Fruit fly (Drosophila melanogaster) whole organism, wandering third instar larva: ENCODE measurements around the gene CG43249.

Source experiments
- Abd-B ChIP-seq: fragments of >200 bp; optimal IDR thresholded peaks from 2 replicates; lab custom pipeline; 2017; ENCODE audit warnings: missing biosample characterization, missing genetic modification characterization
- CG32264 ChIP-seq: fragments of 200-800 bp; sonication (Bioruptor generic); optimal IDR thresholded peaks from 2 replicates; lab custom pipeline; 2016; ENCODE audit warnings: missing biosample characterization, missing genetic modification characterization
- Dif ChIP-seq: fragments of 200-275, 200-300 bp; sonication (Bioruptor generic); optimal IDR thresholded peaks from 2 replicates; lab custom pipeline; 2018; ENCODE audit warnings: missing biosample characterization, missing genetic modification characterization; ENCODE audit not compliant: partially characterized antibody
- GATAd ChIP-seq: sonication (Bioruptor generic); optimal IDR thresholded peaks from 2 replicates; lab custom pipeline; 2016; ENCODE audit warnings: missing biosample characterization, missing genetic modification characterization
- HLH106 ChIP-seq: fragments of 200-800 bp; optimal IDR thresholded peaks from 3 replicates; lab custom pipeline; 2019; ENCODE audit warnings: missing biosample characterization, mild to moderate bottlenecking, missing genetic modification characterization, moderate library complexity
- Hnf4 ChIP-seq: fragments of 200-800 bp; sonication (Bioruptor generic); optimal IDR thresholded peaks from 2 replicates; lab custom pipeline; 2016; ENCODE audit warnings: missing biosample characterization, mild to moderate bottlenecking, missing genetic modification characterization
- Hr78 ChIP-seq: fragments of >200 bp; optimal IDR thresholded peaks from 2 replicates; lab custom pipeline; 2017; ENCODE audit warnings: missing biosample characterization, missing genetic modification characterization
- Hr83 ChIP-seq: fragments of 200-300 bp; sonication (Bioruptor generic); optimal IDR thresholded peaks from 2 replicates; lab custom pipeline; 2016; ENCODE audit warnings: missing biosample characterization, mild to moderate bottlenecking, missing genetic modification characterization, moderate library complexity; ENCODE audit not compliant: poor library complexity, severe bottlenecking
- Jra ChIP-seq: sonication (Bioruptor generic); optimal IDR thresholded peaks from 2 replicates; lab custom pipeline; 2016; ENCODE audit warnings: missing biosample characterization, missing genetic modification characterization
- Mio ChIP-seq: sonication (Bioruptor generic); optimal IDR thresholded peaks from 2 replicates; lab custom pipeline; 2016; ENCODE audit warnings: missing biosample characterization, missing genetic modification characterization
- Myc ChIP-seq: fragments of >200 bp; optimal IDR thresholded peaks from 2 replicates; lab custom pipeline; 2017
- N ChIP-seq: fragments of >200 bp; optimal IDR thresholded peaks from 2 replicates; lab custom pipeline; 2018; ENCODE audit warnings: missing biosample characterization, missing external identifiers, missing genetic modification characterization
- OdsH ChIP-seq: fragments of 200-800 bp; sonication (Bioruptor generic); optimal IDR thresholded peaks from 2 replicates; lab custom pipeline; 2016; ENCODE audit warnings: missing biosample characterization, mild to moderate bottlenecking, missing genetic modification characterization
- Rel ChIP-seq, 2 experiments: fragments of 200-800 bp; sonication (Bioruptor generic) in 1 of 2; optimal IDR thresholded peaks; 2 replicates in 1 of 2; 3 replicates in 1 of 2; lab custom pipeline; 2016 to 2019; ENCODE audit warnings: mild to moderate bottlenecking in 2 of 2, missing biosample characterization in 2 of 2, missing genetic modification characterization in 2 of 2, moderate library complexity in 1 of 2
- Sp1 ChIP-seq: fragments of 200-800 bp; sonication (Bioruptor generic); optimal IDR thresholded peaks from 3 replicates; lab custom pipeline; 2019; ENCODE audit warnings: missing biosample characterization, mild to moderate bottlenecking, missing genetic modification characterization, moderate library complexity
- Vsx2 ChIP-seq: fragments of 200-300, 225-300 bp; sonication (Bioruptor generic); optimal IDR thresholded peaks from 2 replicates; lab custom pipeline; 2018; ENCODE audit warnings: missing biosample characterization, missing genetic modification characterization; ENCODE audit not compliant: partially characterized antibody
- brk ChIP-seq: fragments of 200-800 bp; sonication (Bioruptor generic); optimal IDR thresholded peaks from 2 replicates; lab custom pipeline; 2016; ENCODE audit warnings: missing biosample characterization, mild to moderate bottlenecking, missing genetic modification characterization
- dl ChIP-seq, 2 experiments: fragments of 175-275, 200-275 bp in 1 of 2; fragments of 200-275 bp in 1 of 2; sonication (Bioruptor generic); optimal IDR thresholded peaks; lab custom pipeline; 2018; ENCODE audit warnings: mild to moderate bottlenecking in 2 of 2, missing biosample characterization in 2 of 2, missing genetic modification characterization in 2 of 2, moderate library complexity in 2 of 2; ENCODE audit not compliant: partially characterized antibody in 2 of 2, insufficient read depth in 1 of 2
- dmrt93B ChIP-seq: fragments of 200-800 bp; sonication (Bioruptor generic); optimal IDR thresholded peaks from 2 replicates; lab custom pipeline; 2018; ENCODE audit warnings: missing biosample characterization, mild to moderate bottlenecking, missing genetic modification characterization
- ey ChIP-seq: fragments of 200-800 bp; sonication (Bioruptor generic); optimal IDR thresholded peaks from 2 replicates; lab custom pipeline; 2016; ENCODE audit warnings: missing biosample characterization, missing genetic modification characterization
- foxo ChIP-seq, 2 experiments: fragments of 200-800 bp; sonication (Bioruptor generic); optimal IDR thresholded peaks; 2 replicates in 1 of 2; 3 replicates in 1 of 2; lab custom pipeline; 2016 to 2017; ENCODE audit warnings: missing biosample characterization in 2 of 2, missing genetic modification characterization in 2 of 2
- fru ChIP-seq: fragments of 200-800 bp; sonication (Bioruptor generic); optimal IDR thresholded peaks from 3 replicates; lab custom pipeline; 2016; ENCODE audit warnings: missing biosample characterization, mild to moderate bottlenecking, missing genetic modification characterization
- h ChIP-seq: fragments of 200-800 bp; sonication (Bioruptor generic); optimal IDR thresholded peaks from 3 replicates; lab custom pipeline; 2016; ENCODE audit warnings: missing biosample characterization, mild to moderate bottlenecking, missing genetic modification characterization
- jim ChIP-seq: fragments of 175-275, 200-325 bp; sonication (Bioruptor generic); optimal IDR thresholded peaks from 2 replicates; lab custom pipeline; 2016; ENCODE audit warnings: missing biosample characterization, mild to moderate bottlenecking, missing genetic modification characterization
- lola ChIP-seq: fragments of >200 bp; optimal IDR thresholded peaks from 2 replicates; lab custom pipeline; 2017; ENCODE audit warnings: missing biosample characterization, missing genetic modification characterization
- pan ChIP-seq: fragments of >200 bp; optimal IDR thresholded peaks from 2 replicates; lab custom pipeline; 2017
- psq ChIP-seq: fragments of 200-800 bp; sonication (Bioruptor generic); optimal IDR thresholded peaks from 3 replicates; lab custom pipeline; 2017; ENCODE audit warnings: missing biosample characterization, mild to moderate bottlenecking, missing genetic modification characterization, moderate library complexity
- sage ChIP-seq: fragments of 200-800 bp; sonication (Bioruptor generic); optimal IDR thresholded peaks from 2 replicates; lab custom pipeline; 2016; ENCODE audit warnings: missing biosample characterization, mild to moderate bottlenecking, missing genetic modification characterization
- sv ChIP-seq: fragments of 200-800 bp; sonication (Bioruptor generic); optimal IDR thresholded peaks from 3 replicates; lab custom pipeline; 2016; ENCODE audit warnings: missing biosample characterization, missing genetic modification characterization
- tai ChIP-seq: sonication (Bioruptor generic); optimal IDR thresholded peaks from 2 replicates; lab custom pipeline; 2016; ENCODE audit warnings: missing biosample characterization, missing genetic modification characterization
- usp ChIP-seq: fragments of >200 bp; optimal IDR thresholded peaks from 2 replicates; lab custom pipeline; 2017; ENCODE audit warnings: missing biosample characterization, missing genetic modification characterization
- woc ChIP-seq: sonication (Bioruptor generic); optimal IDR thresholded peaks from 2 replicates; lab custom pipeline; 2016; ENCODE audit warnings: missing biosample characterization, mild to moderate bottlenecking, missing genetic modification characterization

The CG43249 gene

dm6 chr3L:16268106-16268733, 35.9 kb upstream of the CG43249 start, which contains the start of gene CG4950:
CG4950 (minus strand) TSS chr3L:16268156.
- TF ChIP-seq HLH106 (tag; lab: Kevin White, UChicago) (peak; percentile 40), usp (no peak)

- TF ChIP-seq Vsx2 (GFP tag; lab: Kevin White, UChicago) (no peak), Mio (GFP tag; lab: Kevin White, UChicago) (no peak), tai (no peak), GATAd (no peak), Sp1 (no peak), dl (GFP tag; optimal IDR thresholded peaks at IDR 0.05; lab: Kevin White, UChicago; ENCODE audit: insufficient read depth in 1 of 2, partially characterized antibody in 2 of 2) (no peak), ey (GFP tag; lab: Kevin White, UChicago) (no peak), OdsH (GFP tag; lab: Kevin White, UChicago) (no peak), sv (GFP tag; lab: Kevin White, UChicago) (no peak), Jra (GFP tag; lab: Kevin White, UChicago) (no peak), h (GFP tag; lab: Kevin White, UChicago) (no peak), Myc (lab: Kevin White, UChicago) (no peak), foxo (GFP tag; optimal IDR thresholded peaks at IDR 0.05; lab: Kevin White, UChicago) (no peak), sage (GFP tag; lab: Kevin White, UChicago) (no peak), jim (GFP tag; lab: Kevin White, UChicago) (no peak), CG32264 (GFP tag; lab: Kevin White, UChicago) (no peak), Dif (no peak)
Observed at dm6 chr3L:16269092-16269491, 35.0 kb upstream of the CG43249 start, which contains the start of gene CG13068. CG13068 (plus strand) TSS chr3L:16269392.

- no peak for TF ChIP-seq ey (GFP tag; lab: Kevin White, UChicago)
- TF ChIP-seq N (GFP tag; lab: Kevin White, UChicago) = no peak
- no peak for TF ChIP-seq Sp1
- no peak for TF ChIP-seq pan
- no peak for TF ChIP-seq Vsx2 (GFP tag; lab: Kevin White, UChicago)
- no peak for TF ChIP-seq Hr83
- TF ChIP-seq lola = no peak
- no peak for TF ChIP-seq psq (GFP tag; lab: Kevin White, UChicago)
- TF ChIP-seq Rel (GFP tag; optimal IDR thresholded peaks at IDR 0.05; lab: Kevin White, UChicago) = no peak
- no peak for TF ChIP-seq Rel (tag; optimal IDR thresholded peaks at IDR 0.05; lab: Kevin White, UChicago)
- TF ChIP-seq usp = no peak
- no peak for TF ChIP-seq Hr78 (GFP tag; lab: Kevin White, UChicago)
- no peak for TF ChIP-seq fru (GFP tag; lab: Kevin White, UChicago)
- TF ChIP-seq, all 38 proteins: peak for 0
Observed at dm6 chr3L:16270802-16271332, 33.2 kb upstream of the CG43249 start, which contains the start of the genes CG34248 and CG13067. CG34248 (minus strand) TSS chr3L:16270902. CG13067 (plus strand) TSS chr3L:16271282.

- TF ChIP-seq woc (GFP tag; lab: Kevin White, UChicago) (no peak), OdsH (GFP tag; lab: Kevin White, UChicago) (no peak), brk (GFP tag; lab: Kevin White, UChicago) (no peak), HLH106 (tag; lab: Kevin White, UChicago) (no peak), dl (GFP tag; optimal IDR thresholded peaks at IDR 0.05; lab: Kevin White, UChicago; ENCODE audit: insufficient read depth in 1 of 2, partially characterized antibody in 2 of 2) (no peak), Hr78 (GFP tag; lab: Kevin White, UChicago) (no peak), Vsx2 (GFP tag; lab: Kevin White, UChicago) (no peak), tai (no peak), dmrt93B (no peak), lola (no peak), Hr83 (no peak), Hnf4 (GFP tag; lab: Kevin White, UChicago) (no peak), Abd-B (no peak)
Observed at dm6 chr3L:16272338-16272959, 31.6 kb upstream of the CG43249 start, which contains the start of gene CG13066. CG13066 (plus strand) TSS chr3L:16272909.
